Fruit fly (Drosophila melanogaster): ENCODE results near the gene CG15880.
A peak's percentile ranks its signal among the peaks of the same experiment; 100 is the strongest.

DNA sequence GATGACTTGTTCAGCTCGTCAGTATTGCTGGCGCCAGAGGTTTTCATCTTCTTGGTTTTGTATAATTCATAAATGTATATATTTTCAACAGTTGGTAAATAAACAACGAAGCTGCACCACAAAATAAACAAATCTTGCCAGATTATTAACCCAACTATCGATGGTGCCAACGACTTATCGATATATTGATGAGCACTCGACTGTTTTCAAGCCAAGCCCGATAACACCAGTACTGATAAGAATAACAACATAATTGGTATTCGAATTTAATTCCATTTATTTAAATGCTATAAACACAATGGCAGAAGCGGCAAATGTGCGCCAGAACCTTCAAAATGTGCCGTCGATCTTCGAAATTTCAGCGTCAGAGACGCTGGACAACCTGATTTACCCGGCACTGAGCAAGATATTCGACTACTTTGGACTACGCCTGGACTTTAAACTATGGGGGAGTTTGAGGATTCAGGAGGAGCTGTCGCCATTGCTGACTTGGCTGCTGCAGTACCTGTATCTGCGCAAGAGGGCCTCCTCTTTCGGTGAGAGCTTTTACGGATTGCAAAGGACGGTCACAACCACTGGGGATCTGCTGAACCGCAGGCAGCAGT, 1.9 kb downstream of the CG15880 start, which contains the start of the genes Saf6 and Pex12:
- TF ChIP-seq Myc (optimal IDR thresholded peaks at IDR 0.05): peak; percentile 73
- TF ChIP-seq psq (GFP tag; optimal IDR thresholded peaks at IDR 0.05): no peak
- no peak for TF ChIP-seq Abd-B (GFP tag; optimal IDR thresholded peaks at IDR 0.05)
- TF ChIP-seq OdsH (GFP tag; optimal IDR thresholded peaks at IDR 0.05): no peak
- TF ChIP-seq Rel (GFP tag; optimal IDR thresholded peaks at IDR 0.05): no peak
- no peak for TF ChIP-seq Rel (tag; optimal IDR thresholded peaks at IDR 0.05)
- no peak for TF ChIP-seq brk (GFP tag; optimal IDR thresholded peaks at IDR 0.05)
- no peak for TF ChIP-seq Sp1 (GFP tag; optimal IDR thresholded peaks at IDR 0.05)

All from whole organism, wandering third instar larva.